Fruit fly (Drosophila melanogaster): ENCODE results near the gene tll.

The tll gene

dm6 chr3R:30851843-30852365 lies at the start of gene tll:
TSS of gene tll (plus strand) at chr3R:30852315.
- no peak for TF ChIP-seq CTCF (optimal IDR thresholded peaks at IDR 0.05)
- no peak for TF ChIP-seq CG8478 (optimal IDR thresholded peaks at IDR 0.05)

- no peak for TF ChIP-seq CTCF (optimal IDR thresholded peaks at IDR 0.05)
- no peak for TF ChIP-seq CG8478 (optimal IDR thresholded peaks at IDR 0.05)
Observed at dm6 chr3R:30802779-30803178, 49.3 kb upstream of the tll start.

dm6 chr3R:30803212-30803814 lies 48.8 kb upstream of the tll start:
- TF ChIP-seq CTCF (optimal IDR thresholded peaks at IDR 0.05) = no peak
- no peak for TF ChIP-seq CG8478 (optimal IDR thresholded peaks at IDR 0.05)

dm6 chr3R:30803815-30804515 lies 48.1 kb upstream of the tll start:
- no peak for TF ChIP-seq CG8478 (optimal IDR thresholded peaks at IDR 0.05)
- TF ChIP-seq CTCF (optimal IDR thresholded peaks at IDR 0.05) = no peak

- TF ChIP-seq CTCF (optimal IDR thresholded peaks at IDR 0.05) = no peak
- no peak for TF ChIP-seq CG8478 (optimal IDR thresholded peaks at IDR 0.05)
Observed at dm6 chr3R:30805196-30805595, 46.9 kb upstream of the tll start.

- no peak for TF ChIP-seq CG8478 (optimal IDR thresholded peaks at IDR 0.05)
- no peak for TF ChIP-seq CTCF (optimal IDR thresholded peaks at IDR 0.05)
Observed at dm6 chr3R:30805762-30806371, 46.2 kb upstream of the tll start.

dm6 chr3R:30806490-30807195 lies 45.5 kb upstream of the tll start, which contains the start of the genes wts and dj-1beta:
TSS of gene wts (minus strand) at chr3R:30806619.
TSS of gene dj-1beta (plus strand) at chr3R:30807117.
- TF ChIP-seq CTCF (optimal IDR thresholded peaks at IDR 0.05) (peak in 1 of 2 experiments; percentile 35), CG8478 (optimal IDR thresholded peaks at IDR 0.05) (no peak)

- TF ChIP-seq CG8478 (optimal IDR thresholded peaks at IDR 0.05) (no peak), CTCF (optimal IDR thresholded peaks at IDR 0.05) (peak; percentile 62 to 69)
Observed at dm6 chr3R:30808346-30809286, 43.5 kb upstream of the tll start, which contains the start of gene cindr. TSS of gene cindr (plus strand) at chr3R:30808617.

- TF ChIP-seq CTCF (optimal IDR thresholded peaks at IDR 0.05) (no peak), CG8478 (optimal IDR thresholded peaks at IDR 0.05) (no peak)
Observed at dm6 chr3R:30809287-30809933, 42.7 kb upstream of the tll start.

dm6 chr3R:30810274-30810813 lies 41.8 kb upstream of the tll start:
- TF ChIP-seq CTCF (optimal IDR thresholded peaks at IDR 0.05) (no peak), CG8478 (optimal IDR thresholded peaks at IDR 0.05) (no peak)

- TF ChIP-seq CG8478 (optimal IDR thresholded peaks at IDR 0.05) (no peak), CTCF (optimal IDR thresholded peaks at IDR 0.05) (no peak)
Observed at dm6 chr3R:30811300-30812022, 40.7 kb upstream of the tll start.

- no peak for TF ChIP-seq CG8478 (optimal IDR thresholded peaks at IDR 0.05)
- TF ChIP-seq CTCF (optimal IDR thresholded peaks at IDR 0.05) = no peak
Observed at dm6 chr3R:30812023-30812345, 40.1 kb upstream of the tll start.

Measured in S2 (cell line).